Worm (Caenorhabditis elegans): ENCODE results near the gene T28A11.22.

DNA sequence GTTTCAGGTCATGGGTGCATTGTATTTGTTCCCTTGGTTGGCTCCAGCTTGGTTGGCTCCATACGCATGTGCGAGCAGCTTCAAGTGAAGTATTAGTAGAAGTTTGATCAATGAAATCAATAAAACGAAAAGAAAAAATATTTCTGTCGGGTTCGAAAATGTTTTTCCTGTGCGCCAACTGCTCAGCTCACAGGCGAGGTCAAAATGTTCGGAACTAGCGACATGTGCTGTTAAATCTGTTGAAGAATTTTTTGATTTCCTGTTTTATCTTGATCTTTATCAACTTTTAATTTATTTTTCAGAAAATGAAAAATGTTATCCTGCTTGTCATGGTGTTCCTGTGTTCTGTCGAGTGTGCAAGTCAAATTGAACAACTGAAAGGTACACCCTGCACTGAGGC, 24.1 kb downstream of the T28A11.22 start, which contains the start of gene T28A11.25:
- no peak for TF ChIP-seq him-1 (tag; optimal IDR thresholded peaks at IDR 0.05)
- no peak for TF ChIP-seq dao-5 (tag; optimal IDR thresholded peaks at IDR 0.05)
- no peak for TF ChIP-seq W03F9.2 (tag; optimal IDR thresholded peaks at IDR 0.05)

All from whole organism, L4/young adult.